Worm (Caenorhabditis elegans): ENCODE data around the gene gtf-2A2.

DNA sequence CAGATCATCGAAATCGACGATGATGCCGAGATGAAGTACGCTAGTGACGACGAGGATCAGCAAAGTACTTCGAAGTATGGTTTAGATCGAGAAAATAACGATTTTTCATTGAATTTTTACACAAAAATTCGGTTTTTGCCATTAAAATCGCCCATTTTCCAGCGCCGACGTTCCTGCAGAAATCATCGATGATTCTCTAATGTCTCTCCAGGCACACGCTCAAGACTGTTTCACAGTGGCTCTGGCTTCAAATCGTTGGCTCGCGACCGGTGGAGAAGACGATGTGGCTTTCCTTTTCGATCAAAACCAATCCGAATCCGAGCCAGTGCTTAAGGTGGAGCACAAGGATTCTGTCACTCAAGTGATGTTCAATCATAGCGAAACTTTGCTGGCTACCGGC, 15.2 kb upstream of the gtf-2A2 start:
- TF ChIP-seq nhr-237 (tag; optimal IDR thresholded peaks at IDR 0.05) (no peak), mab-5 (tag; optimal IDR thresholded peaks at IDR 0.05) (no peak), elt-3 (tag; optimal IDR thresholded peaks at IDR 0.05) (no peak), elt-1 (tag; optimal IDR thresholded peaks at IDR 0.05; ENCODE audit: borderline replicate concordance, insufficient read depth) (no peak), lin-13 (tag; optimal IDR thresholded peaks at IDR 0.05) (no peak), unc-62 (GFP tag; optimal IDR thresholded peaks at IDR 0.05) (no peak)
